Fruit fly (Drosophila melanogaster) whole organism, embryonic: ENCODE data around the gene CG17028.

Experiments
- Bdp1 ChIP-seq: fragments of 200-800 bp; sonication (Bioruptor generic); optimal IDR thresholded peaks from 3 replicates; lab custom pipeline; 2016; ENCODE audit warnings: missing biosample characterization, missing genetic modification characterization
- Bgb ChIP-seq: fragments of 200-800 bp; sonication (Bioruptor generic); IDR thresholded peaks from 2 replicates; pipeline ENCODE4 v1.3.6; 2022; ENCODE audit warnings: missing biosample characterization, missing genetic modification characterization; ENCODE audit not compliant: partially characterized antibody
- CG10209 ChIP-seq: fragments of 200-800 bp; sonication (Bioruptor generic); optimal IDR thresholded peaks from 3 replicates; lab custom pipeline; 2017; ENCODE audit warnings: missing biosample characterization, mild to moderate bottlenecking, missing genetic modification characterization, missing genetic modification reagents
- CG10431 ChIP-seq: fragments of 200-800 bp; sonication (Bioruptor generic); optimal IDR thresholded peaks from 3 replicates; lab custom pipeline; 2018; ENCODE audit warnings: missing biosample characterization, mild to moderate bottlenecking, missing genetic modification characterization
- CG11247 ChIP-seq: fragments of 200-800 bp; sonication (Bioruptor generic); IDR thresholded peaks from 2 replicates; pipeline ENCODE4 v1.3.6; 2022; ENCODE audit warnings: missing biosample characterization, missing genetic modification characterization
- CG11560 ChIP-seq: fragments of 200-800 bp; sonication (Bioruptor generic); IDR thresholded peaks from 3 replicates; pipeline ENCODE4 v1.3.6; 2022; ENCODE audit warnings: missing biosample characterization, missing genetic modification characterization
- CG13775 ChIP-seq: fragments of 200-800 bp; sonication (Bioruptor generic); optimal IDR thresholded peaks from 3 replicates; lab custom pipeline; 2017; ENCODE audit warnings: missing biosample characterization, mild to moderate bottlenecking, missing genetic modification characterization
- CG16863 ChIP-seq: fragments of 200-800 bp; sonication (Bioruptor generic); optimal IDR thresholded peaks from 3 replicates; lab custom pipeline; 2016; ENCODE audit warnings: missing biosample characterization, missing genetic modification characterization
- CG17361 ChIP-seq: fragments of 200-800 bp; sonication (Bioruptor generic); IDR thresholded peaks from 3 replicates; pipeline ENCODE4 v1.3.6; 2022; ENCODE audit warnings: missing biosample characterization, missing genetic modification characterization
- CG18011 ChIP-seq: fragments of 200-800 bp; sonication (Bioruptor generic); optimal IDR thresholded peaks from 2 replicates; lab custom pipeline; 2017; ENCODE audit warnings: missing biosample characterization, missing genetic modification characterization, mild to moderate bottlenecking, moderate library complexity, missing genotype
- CG18476 ChIP-seq: fragments of 200-800 bp; sonication (Bioruptor generic); optimal IDR thresholded peaks from 2 replicates; lab custom pipeline; 2016; ENCODE audit warnings: missing biosample characterization, mild to moderate bottlenecking, missing genetic modification characterization
- CG18619 ChIP-seq: fragments of 200-800 bp; sonication (Bioruptor generic); optimal IDR thresholded peaks from 3 replicates; lab custom pipeline; 2017; ENCODE audit warnings: missing biosample characterization, mild to moderate bottlenecking, missing genetic modification characterization
- CG2202 ChIP-seq: fragments of 200-800 bp; sonication (Bioruptor generic); optimal IDR thresholded peaks from 2 replicates; lab custom pipeline; 2018; ENCODE audit warnings: missing biosample characterization, mild to moderate bottlenecking, missing genetic modification characterization
- CG33213 ChIP-seq: fragments of 200-800 bp; sonication (Bioruptor generic); optimal IDR thresholded peaks from 3 replicates; lab custom pipeline; 2016; ENCODE audit warnings: missing biosample characterization, missing genetic modification characterization
- CG34422 ChIP-seq: fragments of 200-800 bp; sonication (Bioruptor generic); IDR thresholded peaks from 3 replicates; pipeline ENCODE4 v1.3.6; 2022; ENCODE audit warnings: missing biosample characterization, missing genetic modification characterization
- CG4328 ChIP-seq: fragments of 200-800 bp; sonication (Bioruptor generic); optimal IDR thresholded peaks from 3 replicates; lab custom pipeline; 2017; ENCODE audit warnings: missing biosample characterization, missing genetic modification reagents, missing genetic modification characterization
- CG4424 ChIP-seq: fragments of 200-800 bp; sonication (Bioruptor generic); optimal IDR thresholded peaks from 3 replicates; lab custom pipeline; 2016; ENCODE audit warnings: missing biosample characterization, missing genetic modification characterization
- CG4820 ChIP-seq: fragments of 200-800 bp; sonication (Bioruptor generic); optimal IDR thresholded peaks from 3 replicates; lab custom pipeline; 2016; ENCODE audit warnings: missing biosample characterization, missing genetic modification characterization
- CG4854 ChIP-seq: fragments of 200-800 bp; sonication (Bioruptor generic); optimal IDR thresholded peaks from 2 replicates; lab custom pipeline; 2016; ENCODE audit warnings: missing biosample characterization, missing genetic modification characterization, inconsistent platforms
- CG8281 ChIP-seq: fragments of 200-800 bp; sonication (Bioruptor generic); optimal IDR thresholded peaks from 2 replicates; lab custom pipeline; 2018; ENCODE audit warnings: missing biosample characterization, mild to moderate bottlenecking, missing genetic modification characterization, moderate library complexity
- CG8359 ChIP-seq: fragments of 200-800 bp; sonication (Bioruptor generic); optimal IDR thresholded peaks from 2 replicates; lab custom pipeline; 2017; ENCODE audit warnings: missing biosample characterization, mild to moderate bottlenecking, missing genetic modification characterization, borderline replicate concordance
- CG8478 ChIP-seq: fragments of >200 bp; optimal IDR thresholded peaks from 2 replicates; lab custom pipeline; 2018
- CG9817 ChIP-seq: fragments of 200-800 bp; sonication (Bioruptor generic); optimal IDR thresholded peaks from 2 replicates; lab custom pipeline; 2018; ENCODE audit warnings: missing biosample characterization, mild to moderate bottlenecking, missing genetic modification characterization, moderate library complexity
- Chrac-16 ChIP-seq: fragments of 200-800 bp; sonication (Bioruptor generic); optimal IDR thresholded peaks from 3 replicates; lab custom pipeline; 2016; ENCODE audit warnings: missing biosample characterization, missing genetic modification characterization
- Deaf1 ChIP-seq: fragments of 200-800 bp; optimal IDR thresholded peaks from 3 replicates; lab custom pipeline; 2019; ENCODE audit warnings: missing biosample characterization, mild to moderate bottlenecking, missing genetic modification characterization, moderate library complexity
- Dek ChIP-seq: fragments of 200-800 bp; sonication (Bioruptor generic); optimal IDR thresholded peaks from 3 replicates; lab custom pipeline; 2019; ENCODE audit warnings: missing biosample characterization, mild to moderate bottlenecking, missing genetic modification characterization, moderate library complexity
- Ets65A ChIP-seq: fragments of 200-800 bp; sonication (Bioruptor generic); peaks from one replicate; lab custom pipeline; 2016; ENCODE audit warnings: missing biosample characterization, missing genetic modification characterization
- GATAe ChIP-seq: fragments of 200-800 bp; sonication (Bioruptor generic); conservative IDR thresholded peaks from 2 replicates; pipeline ENCODE4 v1.3.6; 2022; ENCODE audit warnings: missing biosample characterization, missing genetic modification characterization
- H2.0 ChIP-seq: fragments of 200-800 bp; sonication (Bioruptor generic); IDR thresholded peaks from 2 replicates; pipeline ENCODE4 v1.3.6; 2022; ENCODE audit warnings: missing biosample characterization, missing genetic modification characterization
- Hey ChIP-seq: fragments of 200-800 bp; sonication (Bioruptor generic); optimal IDR thresholded peaks from 3 replicates; lab custom pipeline; 2018; ENCODE audit warnings: missing biosample characterization, mild to moderate bottlenecking, missing genetic modification characterization
- MBD-R2 ChIP-seq: fragments of 200-800 bp; sonication (Bioruptor generic); IDR thresholded peaks from 2 replicates; pipeline ENCODE4 v1.3.6; 2022; ENCODE audit warnings: missing biosample characterization, missing genetic modification characterization
- MTF-1 ChIP-seq: fragments of 200-800 bp; sonication (Bioruptor generic); optimal IDR thresholded peaks from 2 replicates; lab custom pipeline; 2018; ENCODE audit warnings: missing biosample characterization, mild to moderate bottlenecking, missing genetic modification characterization, borderline replicate concordance
- Myb ChIP-seq: fragments of 200-800 bp; sonication (Bioruptor generic); optimal IDR thresholded peaks from 2 replicates; lab custom pipeline; 2016; ENCODE audit warnings: missing biosample characterization, missing genetic modification characterization
- Opbp ChIP-seq: fragments of 200-800 bp; sonication (Bioruptor generic); IDR thresholded peaks from 3 replicates; pipeline ENCODE4 v1.3.6; 2022; ENCODE audit warnings: missing biosample characterization, missing genetic modification characterization; ENCODE audit not compliant: partially characterized antibody
- Sox100B ChIP-seq: fragments of 200-800 bp; sonication (Bioruptor generic); optimal IDR thresholded peaks from 3 replicates; lab custom pipeline; 2018; ENCODE audit warnings: missing biosample characterization, mild to moderate bottlenecking, missing genetic modification characterization
- Sry-δ ChIP-seq: fragments of 200-800 bp; sonication (Bioruptor generic); optimal IDR thresholded peaks from 2 replicates; lab custom pipeline; 2016; ENCODE audit warnings: missing biosample characterization, missing genetic modification characterization
- Tbp ChIP-seq: fragments of >200 bp; optimal IDR thresholded peaks from 2 replicates; lab custom pipeline; 2018; ENCODE audit warnings: missing biosample characterization, missing genetic modification characterization
- al ChIP-seq: fragments of 200-800 bp; sonication (Bioruptor generic); IDR thresholded peaks from 2 replicates; pipeline ENCODE4 v1.3.6; 2022; ENCODE audit warnings: missing biosample characterization, missing genetic modification characterization
- bbx ChIP-seq: fragments of 200-800 bp; sonication (Bioruptor generic); IDR thresholded peaks from 2 replicates; pipeline ENCODE4 v1.3.6; 2022; ENCODE audit warnings: missing biosample characterization, missing genetic modification characterization; ENCODE audit not compliant: partially characterized antibody
- cwo ChIP-seq: fragments of 200-800 bp; sonication (Bioruptor generic); optimal IDR thresholded peaks from 3 replicates; lab custom pipeline; 2017; ENCODE audit warnings: missing biosample characterization, missing genetic modification characterization, mild to moderate bottlenecking, moderate library complexity, missing genetic modification reagents
- dan ChIP-seq: fragments of 200-800 bp; sonication (Bioruptor generic); IDR thresholded peaks from 2 replicates; pipeline ENCODE4 v1.3.6; 2022; ENCODE audit warnings: missing biosample characterization, missing genetic modification characterization
- gfzf ChIP-seq: fragments of 200-800 bp; sonication (Bioruptor generic); optimal IDR thresholded peaks from 2 replicates; lab custom pipeline; 2016; ENCODE audit warnings: missing biosample characterization, mild to moderate bottlenecking, missing genetic modification characterization, moderate library complexity
- h ChIP-seq: fragments of >200 bp; optimal IDR thresholded peaks from 2 replicates; lab custom pipeline; 2017
- mld ChIP-seq: fragments of 200-800 bp; sonication (Bioruptor generic); IDR thresholded peaks from 3 replicates; pipeline ENCODE4 v1.3.6; 2022; ENCODE audit warnings: missing biosample characterization, missing genetic modification characterization; ENCODE audit not compliant: partially characterized antibody
- otp ChIP-seq: fragments of 200-800 bp; sonication (Bioruptor generic); IDR thresholded peaks from 3 replicates; pipeline ENCODE4, ENCODE4 v1.3.6; 2022; ENCODE audit warnings: missing biosample characterization, missing genetic modification characterization
- p53 ChIP-seq: fragments of 200-800 bp; sonication (Bioruptor generic); optimal IDR thresholded peaks from 2 replicates; lab custom pipeline; 2016; ENCODE audit warnings: missing biosample characterization, missing genetic modification characterization
- pnt ChIP-seq: fragments of 200-800 bp; sonication (Bioruptor generic); optimal IDR thresholded peaks from 3 replicates; lab custom pipeline; 2016; ENCODE audit warnings: missing biosample characterization, missing genetic modification characterization
- prd ChIP-seq, 3 experiments: fragments of >200 bp in 2 of 3; fragments of 200-800 bp in 1 of 3; sonication (Bioruptor generic) in 1 of 3; optimal IDR thresholded peaks in 2 of 3; IDR thresholded peaks in 1 of 3; 2 replicates in 2 of 3; 3 replicates in 1 of 3; pipeline versions ENCODE4 v1.3.6 to Lab custom; 2017 to 2022; ENCODE audit warnings: missing biosample characterization in 1 of 3, missing genetic modification characterization in 1 of 3
- sens-2 ChIP-seq: fragments of 200-800 bp; sonication (Bioruptor generic); IDR thresholded peaks from 2 replicates; pipeline ENCODE4 v1.3.6; 2022; ENCODE audit warnings: missing biosample characterization, missing genetic modification characterization
- unc-4 ChIP-seq: fragments of 200-800 bp; sonication (Bioruptor generic); IDR thresholded peaks from 2 replicates; pipeline ENCODE4 v1.3.6; 2022; ENCODE audit warnings: missing biosample characterization, missing genetic modification characterization; ENCODE audit not compliant: partially characterized antibody

Gene CG17028

dm6 chr3L:15982783-15983432, 4.6 kb downstream of the CG17028 start, which contains the start of the genes brm and Arl1 (continued):
- TF ChIP-seq CG10431 (peak; percentile 92), Sry-δ (GFP tag; lab: Kevin White, UChicago) (peak; percentile 63), Myb (peak; percentile 36), CG17361 (GFP tag; lab: Robert Waterston, UW) (peak; percentile 99), mld (GFP tag; lab: Robert Waterston, UW) (no peak), CG9817 (tag; lab: Kevin White, UChicago) (peak; percentile 99), CG11247 (GFP tag; lab: Robert Waterston, UW) (peak; percentile 99), al (GFP tag; lab: Robert Waterston, UW) (peak; percentile 99), otp (GFP tag; lab: Robert Waterston, UW) (peak; percentile 98), H2.0 (GFP tag; lab: Robert Waterston, UW) (peak; percentile 99), CG10209 (GFP tag; lab: Kevin White, UChicago) (peak; percentile 98), Chrac-16 (GFP tag; lab: Kevin White, UChicago) (peak; percentile 98), Hey (tag; lab: Kevin White, UChicago) (peak; percentile 89), cwo (GFP tag; lab: Kevin White, UChicago) (peak; percentile 94), Deaf1 (tag; lab: Kevin White, UChicago) (peak; percentile 86), Ets65A (peak; percentile 99), CG18011 (GFP tag; lab: Kevin White, UChicago) (peak; percentile 92), sens-2 (peak; percentile 98), CG13775 (GFP tag; lab: Kevin White, UChicago) (peak; percentile 99), CG8359 (GFP tag; lab: Kevin White, UChicago) (peak; percentile 92), Bgb (peak; percentile 30), unc-4 (GFP tag; lab: Robert Waterston, UW) (0 out of 2 replicates have a peak, but pooled peaks have one; percentile 40), CG11560 (tag; lab: Robert Waterston, UW) (peak; percentile 94), bbx (no peak), CG8478 (lab: Kevin White, UChicago) (no peak), Opbp (GFP tag; lab: Robert Waterston, UW) (peak; percentile 59; the same call in 1 of the 3 replicates), pnt (GFP tag; lab: Kevin White, UChicago) (peak; percentile 80), h (lab: Kevin White, UChicago) (no peak), p53 (GFP tag; lab: Kevin White, UChicago) (peak; percentile 18), Sox100B (GFP tag; lab: Kevin White, UChicago) (peak; percentile 95), CG4854 (GFP tag; lab: Kevin White, UChicago) (peak; percentile 90), Dek (tag; lab: Kevin White, UChicago) (peak; percentile 97), MTF-1 (peak; percentile 90), CG34422 (peak; percentile 100), dan (GFP tag; lab: Robert Waterston, UW) (peak; percentile 95), Bdp1 (GFP tag; lab: Kevin White, UChicago) (peak; percentile 83), CG18476 (GFP tag; lab: Kevin White, UChicago) (peak; percentile 96), Tbp (no peak)
- TF ChIP-seq, all 482 proteins: peak for 440

dm6 chr3L:15987635-15988034, 9.3 kb downstream of the CG17028 start, which contains the start of gene PolD1:
PolD1 (minus strand) TSS chr3L:15987815.
- TF ChIP-seq CG16863 (GFP tag; lab: Kevin White, UChicago), result no peak
- TF ChIP-seq CG33213, result no peak
- no peak for TF ChIP-seq h (lab: Kevin White, UChicago)
- no peak for TF ChIP-seq CG8281 (tag; lab: Kevin White, UChicago)
- TF ChIP-seq CG4820 (GFP tag; lab: Kevin White, UChicago), result no peak
- no peak for TF ChIP-seq GATAe
- TF ChIP-seq Ets65A, result peak; percentile 43
- no peak for TF ChIP-seq prd (optimal IDR thresholded peaks at IDR 0.05; lab: Kevin White, UChicago)
- no peak for TF ChIP-seq prd (GFP tag; IDR thresholded peaks at IDR 0.05; lab: Robert Waterston, UW)
- peak; percentile 1 for TF ChIP-seq CG4424 (GFP tag; lab: Kevin White, UChicago)
- no peak for TF ChIP-seq CG2202
- no peak for TF ChIP-seq CG18619 (GFP tag; lab: Kevin White, UChicago)
- no peak for TF ChIP-seq CG13775 (GFP tag; lab: Kevin White, UChicago)
- TF ChIP-seq gfzf, result peak; percentile 55
- TF ChIP-seq CG4328, result no peak
- TF ChIP-seq MBD-R2 (GFP tag; lab: Robert Waterston, UW), result peak; percentile 31
